Worm (Caenorhabditis elegans) whole organism, late embryonic: ENCODE data around the gene Y102A11A.1.

Experiments used
- C38D4.7 ChIP-seq: fragments of 200-800 bp; sonication (Bioruptor generic); optimal IDR thresholded peaks from 2 replicates; lab custom pipeline; 2018; ENCODE audit warnings: mild to moderate bottlenecking, missing genetic modification characterization, moderate library complexity, missing compliant biosample characterization
- K02D7.2 ChIP-seq: sonication (generic microtip); optimal IDR thresholded peaks from 2 replicates; lab custom pipeline; 2017; ENCODE audit warnings: mild to moderate bottlenecking, missing genetic modification characterization, missing compliant biosample characterization
- T23F11.4 ChIP-seq: fragments of 200-800 bp; sonication (Bioruptor generic); optimal IDR thresholded peaks from 2 replicates; lab custom pipeline; 2018; ENCODE audit warnings: mild to moderate bottlenecking, missing genetic modification characterization, missing compliant biosample characterization
- Y22D7AL.16 ChIP-seq: sonication (generic microtip); optimal IDR thresholded peaks from 2 replicates; lab custom pipeline; 2016; ENCODE audit warnings: missing genetic modification characterization, missing compliant biosample characterization
- ahr-1 ChIP-seq: sonication (generic microtip); optimal IDR thresholded peaks from 2 replicates; lab custom pipeline; 2016; ENCODE audit warnings: missing genetic modification characterization, missing compliant biosample characterization
- ama-1 ChIP-seq: fragments of 150-350 bp; optimal IDR thresholded peaks from 2 replicates; lab custom pipeline; 2014
- ceh-14 ChIP-seq: sonication (generic microtip); optimal IDR thresholded peaks from 2 replicates; lab custom pipeline; 2016; ENCODE audit warnings: missing genotype, missing genetic modification characterization, missing compliant biosample characterization
- ceh-18 ChIP-seq: sonication (generic microtip); optimal IDR thresholded peaks from 2 replicates; lab custom pipeline; 2016; ENCODE audit warnings: missing genetic modification characterization, missing compliant biosample characterization
- ceh-19 ChIP-seq: fragments of 200-800 bp; sonication (Bioruptor generic); optimal IDR thresholded peaks from 2 replicates; lab custom pipeline; 2018; ENCODE audit warnings: mild to moderate bottlenecking, missing genetic modification characterization, missing compliant biosample characterization
- ceh-2 ChIP-seq: sonication (generic microtip); optimal IDR thresholded peaks from 2 replicates; lab custom pipeline; 2016; ENCODE audit warnings: missing genotype, missing genetic modification characterization, missing compliant biosample characterization
- ceh-22 ChIP-seq: sonication (generic microtip); optimal IDR thresholded peaks from 2 replicates; lab custom pipeline; 2017; ENCODE audit warnings: missing biosample characterization, missing genetic modification characterization
- ceh-24 ChIP-seq: sonication (generic microtip); optimal IDR thresholded peaks from 2 replicates; lab custom pipeline; 2016; ENCODE audit warnings: mild to moderate bottlenecking, missing genetic modification characterization, missing compliant biosample characterization
- ceh-31 ChIP-seq: sonication (generic microtip); optimal IDR thresholded peaks from 2 replicates; lab custom pipeline; 2016; ENCODE audit warnings: missing genetic modification characterization, missing compliant biosample characterization
- ceh-34 ChIP-seq: sonication (generic microtip); optimal IDR thresholded peaks from 2 replicates; lab custom pipeline; 2016; ENCODE audit warnings: mild to moderate bottlenecking, missing genetic modification characterization, missing compliant biosample characterization
- ceh-48 ChIP-seq: sonication (generic microtip); optimal IDR thresholded peaks from 2 replicates; lab custom pipeline; 2016; ENCODE audit warnings: missing genetic modification characterization, inconsistent platforms, missing compliant biosample characterization
- ceh-6 ChIP-seq: fragments of 200-800 bp; sonication (Bioruptor generic); optimal IDR thresholded peaks from 2 replicates; lab custom pipeline; 2018; ENCODE audit warnings: mild to moderate bottlenecking, missing genetic modification characterization, missing compliant biosample characterization
- dmd-4 ChIP-seq: sonication (generic microtip); optimal IDR thresholded peaks from 2 replicates; lab custom pipeline; 2016; ENCODE audit warnings: borderline replicate concordance, missing genetic modification characterization, missing compliant biosample characterization
- dve-1 ChIP-seq: sonication (generic microtip); optimal IDR thresholded peaks from 2 replicates; lab custom pipeline; 2017; ENCODE audit warnings: antibody characterized with exemption, mild to moderate bottlenecking, missing genetic modification characterization, missing compliant biosample characterization
- elt-2 ChIP-seq: sonication (generic microtip); optimal IDR thresholded peaks from 2 replicates; lab custom pipeline; 2016; ENCODE audit warnings: missing genetic modification reagents, missing genetic modification characterization, missing compliant biosample characterization
- elt-4 ChIP-seq: sonication (generic microtip); optimal IDR thresholded peaks from 2 replicates; lab custom pipeline; 2016; ENCODE audit warnings: missing genetic modification characterization, missing compliant biosample characterization
- ets-4 ChIP-seq: sonication (generic microtip); optimal IDR thresholded peaks from 2 replicates; lab custom pipeline; 2016; ENCODE audit warnings: missing genetic modification characterization, missing compliant biosample characterization
- eyg-1 ChIP-seq: sonication (generic microtip); optimal IDR thresholded peaks from 2 replicates; lab custom pipeline; 2016; ENCODE audit warnings: missing genotype, missing genetic modification characterization, missing compliant biosample characterization
- fax-1 ChIP-seq: sonication (generic microtip); optimal IDR thresholded peaks from 2 replicates; lab custom pipeline; 2016; ENCODE audit warnings: missing genotype, missing genetic modification characterization, missing compliant biosample characterization
- fkh-10 ChIP-seq: fragments of 150-350 bp; optimal IDR thresholded peaks from 2 replicates; lab custom pipeline; 2014; ENCODE audit warnings: missing biosample characterization, missing genetic modification reagents, missing genetic modification characterization
- fkh-6 ChIP-seq: sonication (generic microtip); optimal IDR thresholded peaks from 2 replicates; lab custom pipeline; 2016; ENCODE audit warnings: missing genetic modification characterization, missing compliant biosample characterization
- gmeb-2 ChIP-seq: sonication (generic microtip); optimal IDR thresholded peaks from 2 replicates; lab custom pipeline; 2016; ENCODE audit warnings: missing genetic modification characterization, inconsistent platforms, missing compliant biosample characterization
- hlh-30 ChIP-seq: sonication (generic microtip); optimal IDR thresholded peaks from 2 replicates; lab custom pipeline; 2017; ENCODE audit warnings: antibody characterized with exemption, missing genetic modification characterization, missing compliant biosample characterization; ENCODE audit not compliant: insufficient read depth
- lim-6 ChIP-seq: sonication (generic microtip); optimal IDR thresholded peaks from 2 replicates; lab custom pipeline; 2016; ENCODE audit warnings: missing genetic modification characterization, missing compliant biosample characterization
- lin-11 ChIP-seq: fragments of 200-800 bp; sonication (Bioruptor generic); optimal IDR thresholded peaks from 2 replicates; lab custom pipeline; 2018; ENCODE audit warnings: mild to moderate bottlenecking, missing genetic modification characterization, missing compliant biosample characterization
- madf-2 ChIP-seq: sonication (generic microtip); optimal IDR thresholded peaks from 2 replicates; lab custom pipeline; 2017; ENCODE audit warnings: missing genetic modification characterization, missing compliant biosample characterization
- mec-3 ChIP-seq: sonication (generic microtip); optimal IDR thresholded peaks from 2 replicates; lab custom pipeline; 2016; ENCODE audit warnings: borderline replicate concordance, missing genetic modification characterization, missing compliant biosample characterization
- nfya-1 ChIP-seq: sonication (generic microtip); optimal IDR thresholded peaks from 2 replicates; lab custom pipeline; 2017; ENCODE audit warnings: missing genetic modification characterization, mild to moderate bottlenecking, missing compliant biosample characterization, antibody characterized with exemption, moderate library complexity
- nhr-11 ChIP-seq: fragments of 150-350 bp; optimal IDR thresholded peaks from 2 replicates; lab custom pipeline; 2014; ENCODE audit warnings: missing biosample characterization, missing genetic modification characterization
- odd-2 ChIP-seq: sonication (generic microtip); optimal IDR thresholded peaks from 2 replicates; lab custom pipeline; 2017; ENCODE audit warnings: antibody characterized with exemption, mild to moderate bottlenecking, missing genetic modification characterization, missing compliant biosample characterization
- pax-1 ChIP-seq: fragments of 150-350 bp; optimal IDR thresholded peaks from 2 replicates; lab custom pipeline; 2014; ENCODE audit warnings: missing biosample characterization, missing genetic modification characterization
- pha-2 ChIP-seq: sonication (generic microtip); optimal IDR thresholded peaks from 2 replicates; lab custom pipeline; 2017; ENCODE audit warnings: mild to moderate bottlenecking, missing genetic modification characterization, missing compliant biosample characterization
- pha-4 ChIP-seq: fragments of 150-350 bp; optimal IDR thresholded peaks from 2 replicates; lab custom pipeline; 2018; ENCODE audit warnings: missing biosample characterization, missing genetic modification reagents, missing genetic modification characterization
- pqm-1 ChIP-seq: sonication (generic microtip); optimal IDR thresholded peaks from 2 replicates; lab custom pipeline; 2016; ENCODE audit warnings: missing genetic modification characterization, missing compliant biosample characterization
- pros-1 ChIP-seq: fragments of 150-350 bp; optimal IDR thresholded peaks from 2 replicates; lab custom pipeline; 2014; ENCODE audit warnings: missing biosample characterization, missing genetic modification reagents, missing genetic modification characterization
- ref-2 ChIP-seq: sonication (generic microtip); optimal IDR thresholded peaks from 2 replicates; lab custom pipeline; 2016; ENCODE audit warnings: missing genetic modification characterization, missing compliant biosample characterization
- rnt-1 ChIP-seq: sonication (generic microtip); optimal IDR thresholded peaks from 2 replicates; lab custom pipeline; 2016; ENCODE audit warnings: missing genetic modification characterization, missing compliant biosample characterization
- sox-2 ChIP-seq: fragments of 200-800 bp; sonication (Bioruptor generic); IDR thresholded peaks from 2 replicates; pipeline ENCODE4 v1.3.6; 2022; ENCODE audit warnings: missing genetic modification reagents, missing genetic modification characterization, missing compliant biosample characterization
- sox-4 ChIP-seq: sonication (generic microtip); optimal IDR thresholded peaks from 2 replicates; lab custom pipeline; 2017; ENCODE audit warnings: mild to moderate bottlenecking, missing genetic modification characterization, inconsistent platforms, missing compliant biosample characterization
- syd-9 ChIP-seq: sonication (generic microtip); optimal IDR thresholded peaks from 2 replicates; lab custom pipeline; 2016; ENCODE audit warnings: mild to moderate bottlenecking, missing genetic modification characterization, moderate library complexity, missing compliant biosample characterization
- tbx-2 ChIP-seq: sonication (generic microtip); optimal IDR thresholded peaks from 2 replicates; lab custom pipeline; 2016; ENCODE audit warnings: missing genetic modification characterization, missing compliant biosample characterization
- unc-42 ChIP-seq: sonication (generic microtip); optimal IDR thresholded peaks from 2 replicates; lab custom pipeline; 2016; ENCODE audit warnings: missing genotype, missing genetic modification characterization, missing compliant biosample characterization
- unc-55 ChIP-seq: sonication (generic microtip); optimal IDR thresholded peaks from 2 replicates; lab custom pipeline; 2017; ENCODE audit warnings: missing biosample characterization, missing genetic modification reagents, missing genetic modification characterization
- zip-5 ChIP-seq: sonication (generic microtip); optimal IDR thresholded peaks from 2 replicates; lab custom pipeline; 2016; ENCODE audit warnings: missing genetic modification characterization, missing compliant biosample characterization
- ztf-16 ChIP-seq: sonication (generic microtip); optimal IDR thresholded peaks from 2 replicates; lab custom pipeline; 2017; ENCODE audit warnings: missing genetic modification characterization, missing compliant biosample characterization

The Y102A11A.1 gene

DNA sequence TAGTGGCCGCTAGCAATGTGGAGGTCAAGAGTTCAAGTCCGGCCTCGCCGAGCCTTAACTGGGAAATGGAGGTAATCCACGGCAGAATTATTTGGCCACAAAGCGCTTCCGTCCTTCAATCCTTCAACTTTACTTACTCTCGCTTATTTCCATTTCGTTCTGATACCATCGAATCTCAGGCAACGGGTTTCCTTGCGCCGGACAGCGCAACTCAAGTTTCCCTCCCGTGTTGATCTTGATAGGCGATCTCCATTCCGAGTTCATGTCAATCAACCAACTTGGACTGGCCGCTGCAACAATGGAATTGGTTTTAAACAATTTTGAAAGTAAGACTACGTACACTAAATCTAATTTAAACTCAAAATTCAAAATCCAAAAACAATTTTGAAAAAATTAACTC is 10.7 kb upstream of the Y102A11A.1 start:
- no peak for TF ChIP-seq elt-2 (tag; lab: Kevin White, UChicago)
- no peak for TF ChIP-seq Y22D7AL.16 (tag; lab: Kevin White, UChicago)
- TF ChIP-seq ztf-16 (tag; lab: Kevin White, UChicago): no peak
- no peak for TF ChIP-seq ahr-1 (tag; lab: Kevin White, UChicago)
- TF ChIP-seq fkh-6 (tag; lab: Kevin White, UChicago): no peak
- no peak for TF ChIP-seq ceh-14 (tag; lab: Kevin White, UChicago)
- TF ChIP-seq fax-1: no peak
- TF ChIP-seq eyg-1 (tag; lab: Kevin White, UChicago): no peak
- TF ChIP-seq ama-1 (lab: Kevin White, UChicago): no peak
- no peak for TF ChIP-seq pros-1
- TF ChIP-seq lim-6 (tag; lab: Kevin White, UChicago): no peak
- no peak for TF ChIP-seq pha-4
- TF ChIP-seq unc-55: no peak
- TF ChIP-seq, all 69 proteins: peak for 0

DNA sequence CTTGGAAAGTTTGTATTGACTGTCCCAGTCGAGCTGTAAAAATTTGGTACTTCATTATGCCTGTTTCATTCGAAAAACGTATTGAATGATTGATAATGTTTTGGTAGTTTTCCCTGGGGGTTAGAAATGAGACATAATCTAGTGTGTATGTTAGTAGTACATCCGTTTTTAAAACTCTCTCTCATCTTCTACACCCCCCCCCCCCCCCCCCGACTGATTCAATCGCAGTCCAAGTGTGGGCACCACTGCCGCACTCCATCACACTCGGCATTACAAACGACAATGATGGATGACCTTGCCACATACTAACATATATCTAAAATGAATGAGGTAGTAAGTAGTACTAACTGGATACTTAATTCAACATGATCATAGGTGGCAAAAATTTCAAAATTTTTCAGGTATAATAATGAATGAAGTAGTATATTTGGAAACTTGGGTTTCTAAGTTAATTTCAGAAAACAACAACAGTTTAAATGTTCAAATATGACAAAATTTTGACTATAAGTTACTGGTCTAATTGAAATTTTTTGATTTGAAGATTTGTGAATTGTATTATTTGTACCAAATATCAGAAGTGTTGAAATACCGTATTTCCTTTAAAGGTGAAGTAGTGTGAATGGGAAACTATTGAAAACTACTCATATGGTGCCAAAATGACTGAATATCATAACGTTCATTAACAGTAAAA is 10.0 kb upstream of the Y102A11A.1 start:
- TF ChIP-seq C38D4.7 (GFP tag; lab: Kevin White, UChicago) (no peak), pax-1 (tag; lab: Kevin White, UChicago) (no peak), zip-5 (tag; lab: Kevin White, UChicago) (no peak), K02D7.2 (tag; lab: Kevin White, UChicago) (no peak), madf-2 (tag; lab: Kevin White, UChicago) (no peak), T23F11.4 (GFP tag; lab: Kevin White, UChicago) (no peak), hlh-30 (tag; lab: Kevin White, UChicago) (no peak), odd-2 (tag; lab: Kevin White, UChicago) (no peak), ceh-2 (tag; lab: Kevin White, UChicago) (no peak), pqm-1 (no peak), fkh-10 (no peak), syd-9 (tag; lab: Kevin White, UChicago) (no peak), nfya-1 (tag; lab: Kevin White, UChicago) (no peak), nhr-11 (tag; lab: Kevin White, UChicago) (no peak), dve-1 (tag; lab: Kevin White, UChicago) (no peak)

DNA sequence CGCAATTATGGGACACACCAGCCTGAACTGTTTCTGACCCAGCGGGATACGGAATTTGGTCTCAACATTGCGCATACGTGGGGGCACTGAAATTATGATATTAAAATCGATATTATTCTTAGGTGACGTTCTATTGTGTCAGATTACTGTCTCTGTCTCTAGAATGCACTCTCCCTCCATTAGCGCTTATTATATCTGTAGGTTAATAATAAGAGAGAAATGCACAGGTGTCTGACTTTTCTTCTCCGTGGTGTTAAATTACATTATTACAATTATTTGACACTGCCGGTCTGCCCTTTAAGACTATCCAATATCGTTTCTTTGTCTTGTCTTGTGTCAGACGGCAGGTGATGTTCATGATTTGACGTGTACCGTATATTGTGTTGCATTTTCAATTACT is 9.0 kb upstream of the Y102A11A.1 start:
- TF ChIP-seq ceh-34 (tag; lab: Kevin White, UChicago): peak; percentile 86
- no peak for TF ChIP-seq lin-11
- TF ChIP-seq, all 69 proteins: peak for 1

DNA sequence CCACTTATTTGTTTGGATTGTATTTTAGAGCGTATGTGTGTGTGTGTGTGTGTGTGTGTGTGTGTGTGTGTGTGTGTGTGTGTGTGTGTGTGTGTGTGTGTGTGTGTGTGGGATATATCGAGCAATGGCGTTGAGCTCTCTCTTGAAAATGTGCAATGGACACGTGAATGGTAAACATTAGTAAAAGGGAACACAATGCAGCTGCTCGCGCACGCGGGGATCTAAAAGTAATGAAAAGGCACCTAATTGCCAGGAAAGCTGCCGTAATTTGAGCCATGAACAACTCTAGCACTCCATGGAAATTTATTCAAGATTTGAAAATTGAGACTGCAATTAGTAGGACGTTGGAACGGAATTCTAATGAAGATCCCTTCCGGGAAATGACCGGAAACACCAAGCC is 8.4 kb upstream of the Y102A11A.1 start:
- TF ChIP-seq ceh-24 (tag; lab: Kevin White, UChicago) (no peak), sox-4 (tag; lab: Kevin White, UChicago) (peak; percentile 4), tbx-2 (peak; percentile 12), gmeb-2 (tag; lab: Kevin White, UChicago) (peak; percentile 7), pha-2 (peak; percentile 19), mec-3 (tag; lab: Kevin White, UChicago) (no peak), ceh-22 (tag; lab: Kevin White, UChicago) (no peak), sox-2 (peak; percentile 30; the same call in 1 of the 2 replicates), ceh-31 (tag; lab: Kevin White, UChicago) (peak; percentile 56), ceh-18 (no peak), ceh-48 (tag; lab: Kevin White, UChicago) (no peak), odd-2 (tag; lab: Kevin White, UChicago) (no peak), ceh-34 (tag; lab: Kevin White, UChicago) (peak; percentile 83), ceh-6 (GFP tag; lab: Kevin White, UChicago) (peak; percentile 30), ref-2 (peak; percentile 29), elt-4 (tag; lab: Kevin White, UChicago) (no peak), ceh-2 (tag; lab: Kevin White, UChicago) (peak; percentile 58), K02D7.2 (tag; lab: Kevin White, UChicago) (no peak), unc-42 (tag; lab: Kevin White, UChicago) (peak; percentile 41), dmd-4 (tag; lab: Kevin White, UChicago) (no peak), rnt-1 (tag; lab: Kevin White, UChicago) (no peak), ets-4 (no peak), ceh-19 (GFP tag; lab: Kevin White, UChicago) (peak; percentile 77)
